Comparison of ENCODE assay signal across 1 fruit fly cellular context in the genomic region with DNA sequence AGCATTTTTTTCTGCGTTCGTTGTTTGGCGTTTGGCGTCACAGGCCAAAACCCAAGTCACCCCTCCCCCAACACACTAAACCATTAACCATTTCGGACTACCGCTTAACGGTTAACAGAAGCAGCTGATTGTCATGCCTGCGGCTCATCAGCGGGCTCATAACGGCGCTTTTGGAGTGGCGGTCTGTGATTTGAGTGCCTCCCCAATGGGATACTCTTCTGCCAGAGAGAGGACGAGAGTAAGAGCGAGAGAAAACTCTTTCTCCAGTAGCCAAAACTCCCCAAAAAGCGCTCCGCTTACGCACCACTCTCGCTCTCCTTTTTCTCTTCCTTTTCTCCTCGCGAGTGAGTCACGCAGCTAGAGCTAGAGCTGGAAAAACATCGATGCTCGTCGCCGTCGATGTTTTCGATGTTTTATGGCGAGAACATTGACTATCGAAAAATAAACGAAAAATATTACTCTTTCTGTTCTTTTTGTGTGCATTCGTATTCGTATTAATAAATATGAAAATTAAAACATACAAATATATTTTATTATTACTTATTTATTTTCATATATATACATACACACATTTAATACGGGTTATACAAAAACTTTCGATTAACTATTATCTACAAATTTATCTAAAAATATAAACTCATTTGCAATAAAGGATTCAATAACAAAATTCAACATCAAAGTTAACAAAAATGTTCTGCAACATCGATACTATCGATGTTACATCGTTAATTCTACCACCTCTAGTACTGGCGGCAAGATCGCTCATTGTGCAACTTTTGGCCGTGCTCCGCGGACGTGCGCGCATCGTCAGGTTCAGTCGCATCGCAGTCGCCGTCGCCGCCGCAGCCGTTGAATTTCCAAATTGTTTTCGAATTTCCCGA.
A peak's percentile ranks its signal among the peaks of the same experiment; 100 is the strongest.
TF ChIP-seq lines count a peak whose summit lies in the region.

Grip (plus strand) TSS at position 763 of the 881 bp plus-strand sequence.

TF ChIP-seq in whole organism, embryonic, 481 proteins besides CTCF, POLR2A, EP300 and RAD21 (continued from another document):
- TF ChIP-seq Hr3 (GFP tag; optimal IDR thresholded peaks at IDR 0.05; lab: Kevin White, UChicago) = peak; percentile 47
- TF ChIP-seq vvl (GFP tag; IDR thresholded peaks at IDR 0.05; lab: Robert Waterston, UW) = no peak; the same call in 1 of the 2 replicates
- TF ChIP-seq HLH54F (GFP tag; optimal IDR thresholded peaks at IDR 0.05; lab: Kevin White, UChicago) = no peak
- no peak for TF ChIP-seq pfk (GFP tag; optimal IDR thresholded peaks at IDR 0.05; lab: Kevin White, UChicago)
- TF ChIP-seq CG9437 (GFP tag; optimal IDR thresholded peaks at IDR 0.05; lab: Kevin White, UChicago) = peak; percentile 28
- TF ChIP-seq CG32767 (GFP tag; IDR thresholded peaks at IDR 0.05; lab: Robert Waterston, UW) = no peak
- TF ChIP-seq Bgb (GFP tag; IDR thresholded peaks at IDR 0.05; lab: Robert Waterston, UW; ENCODE audit: partially characterized antibody) = 0 out of 2 replicates have a peak, but pooled peaks have one; percentile 23
- TF ChIP-seq CG10565 (GFP tag; optimal IDR thresholded peaks at IDR 0.05; lab: Kevin White, UChicago) = no peak
- TF ChIP-seq lilli (GFP tag; optimal IDR thresholded peaks at IDR 0.05; lab: Kevin White, UChicago) = no peak
- TF ChIP-seq Hey (tag; optimal IDR thresholded peaks at IDR 0.05; lab: Kevin White, UChicago) = no peak
- TF ChIP-seq chif (GFP tag; optimal IDR thresholded peaks at IDR 0.05; lab: Kevin White, UChicago) = no peak
- no peak for TF ChIP-seq CG7271 (tag; optimal IDR thresholded peaks at IDR 0.05; lab: Kevin White, UChicago)
- TF ChIP-seq CG8388 (GFP tag; optimal IDR thresholded peaks at IDR 0.05; lab: Kevin White, UChicago) = peak; percentile 30
- no peak for TF ChIP-seq CG6854 (GFP tag; optimal IDR thresholded peaks at IDR 0.05; lab: Kevin White, UChicago)
- TF ChIP-seq CG8359 (GFP tag; optimal IDR thresholded peaks at IDR 0.05; lab: Kevin White, UChicago; ENCODE audit: borderline replicate concordance) = no peak
- peak; percentile 1 for TF ChIP-seq Abd-B (GFP tag; optimal IDR thresholded peaks at IDR 0.05; lab: Kevin White, UChicago)
- TF ChIP-seq CG6813 (GFP tag; optimal IDR thresholded peaks at IDR 0.05; lab: Kevin White, UChicago) = no peak
- TF ChIP-seq Six4 (GFP tag; optimal IDR thresholded peaks at IDR 0.05; lab: Kevin White, UChicago) = no peak
- TF ChIP-seq CG11695 (GFP tag; IDR thresholded peaks at IDR 0.05; lab: Robert Waterston, UW) = no peak
- TF ChIP-seq pum (GFP tag; optimal IDR thresholded peaks at IDR 0.05; lab: Kevin White, UChicago) = no peak
- peak; percentile 7 for TF ChIP-seq gcm (GFP tag; optimal IDR thresholded peaks at IDR 0.05; lab: Kevin White, UChicago)
- TF ChIP-seq CG12391 (tag; optimal IDR thresholded peaks at IDR 0.05; lab: Kevin White, UChicago) = peak; percentile 72
- peak; percentile 53 for TF ChIP-seq CG10979 (tag; optimal IDR thresholded peaks at IDR 0.05; lab: Kevin White, UChicago)
- no peak for TF ChIP-seq fd102C (GFP tag; optimal IDR thresholded peaks at IDR 0.05; lab: Kevin White, UChicago)
- no peak for TF ChIP-seq Hmr (GFP tag; optimal IDR thresholded peaks at IDR 0.05; lab: Kevin White, UChicago)
- no peak for TF ChIP-seq Atf6 (GFP tag; IDR thresholded peaks at IDR 0.05; lab: Robert Waterston, UW)
- no peak for TF ChIP-seq Aef1 (GFP tag; IDR thresholded peaks at IDR 0.05; lab: Robert Waterston, UW)
- TF ChIP-seq Xrp1 (GFP tag; IDR thresholded peaks at IDR 0.05; lab: Robert Waterston, UW) = peak; percentile 30; the same call in 1 of the 2 replicates
- TF ChIP-seq Dbx (GFP tag; IDR thresholded peaks at IDR 0.05; lab: Robert Waterston, UW) = no peak
- no peak for TF ChIP-seq unpg (GFP tag; optimal IDR thresholded peaks at IDR 0.05; lab: Kevin White, UChicago)
- TF ChIP-seq CG10654 (GFP tag; optimal IDR thresholded peaks at IDR 0.05; lab: Kevin White, UChicago) = peak; percentile 29
- TF ChIP-seq scrt (GFP tag; optimal IDR thresholded peaks at IDR 0.05; lab: Kevin White, UChicago) = no peak
- no peak; the same call in 1 of the 2 replicates for TF ChIP-seq ttk (GFP tag; IDR thresholded peaks at IDR 0.05; lab: Robert Waterston, UW)
- no peak for TF ChIP-seq Fer3 (tag; optimal IDR thresholded peaks at IDR 0.05; lab: Kevin White, UChicago)
- peak; percentile 62 for TF ChIP-seq Jarid2 (GFP tag; optimal IDR thresholded peaks at IDR 0.05; lab: Kevin White, UChicago)
- no peak for TF ChIP-seq insv (GFP tag; optimal IDR thresholded peaks at IDR 0.05; lab: Kevin White, UChicago)
- TF ChIP-seq p53 (GFP tag; optimal IDR thresholded peaks at IDR 0.05; lab: Kevin White, UChicago) = no peak
- no peak for TF ChIP-seq dm (GFP tag; optimal IDR thresholded peaks at IDR 0.05; lab: Kevin White, UChicago)
- no peak for TF ChIP-seq tup (GFP tag; optimal IDR thresholded peaks at IDR 0.05; lab: Kevin White, UChicago)
- no peak for TF ChIP-seq Bteb2 (GFP tag; optimal IDR thresholded peaks at IDR 0.05; lab: Kevin White, UChicago)
- TF ChIP-seq CG3838 (GFP tag; optimal IDR thresholded peaks at IDR 0.05; lab: Kevin White, UChicago) = no peak
- TF ChIP-seq CG17359 (tag; optimal IDR thresholded peaks at IDR 0.05; lab: Kevin White, UChicago) = peak; percentile 16
- 0 out of 2 replicates have a peak, but pooled peaks have one; percentile 8 for TF ChIP-seq esg (GFP tag; conservative IDR thresholded peaks at IDR 0.05; lab: Robert Waterston, UW)
- TF ChIP-seq unc-4 (GFP tag; IDR thresholded peaks at IDR 0.05; lab: Robert Waterston, UW; ENCODE audit: partially characterized antibody) = peak; percentile 55; the same call in 1 of the 2 replicates
- no peak for TF ChIP-seq CG14965 (GFP tag; optimal IDR thresholded peaks at IDR 0.05; lab: Kevin White, UChicago; ENCODE audit: borderline replicate concordance)
- no peak for TF ChIP-seq bowl (GFP tag; IDR thresholded peaks at IDR 0.05; lab: Robert Waterston, UW)
- no peak for TF ChIP-seq nerfin-2 (GFP tag; IDR thresholded peaks at IDR 0.05; lab: Robert Waterston, UW; ENCODE audit: partially characterized antibody)
- TF ChIP-seq Deaf1 (tag; optimal IDR thresholded peaks at IDR 0.05; lab: Kevin White, UChicago) = no peak
- TF ChIP-seq hth (optimal IDR thresholded peaks at IDR 0.05; lab: Kevin White, UChicago) = no peak
- no peak for TF ChIP-seq Lpt (GFP tag; optimal IDR thresholded peaks at IDR 0.05; lab: Kevin White, UChicago)
- TF ChIP-seq Myb (GFP tag; optimal IDR thresholded peaks at IDR 0.05; lab: Kevin White, UChicago) = no peak
- TF ChIP-seq ato (GFP tag; IDR thresholded peaks at IDR 0.05; lab: Robert Waterston, UW; ENCODE audit: partially characterized antibody) = no peak
- TF ChIP-seq CG6175 (GFP tag; IDR thresholded peaks at IDR 0.05; lab: Robert Waterston, UW) = no peak
- TF ChIP-seq Trl (optimal IDR thresholded peaks at IDR 0.05; lab: Kevin White, UChicago) = peak; percentile 58 to 84
- TF ChIP-seq Trl (GFP tag; optimal IDR thresholded peaks at IDR 0.05; lab: Kevin White, UChicago) = no peak
- TF ChIP-seq Nf-YC (tag; optimal IDR thresholded peaks at IDR 0.05; lab: Kevin White, UChicago) = peak; percentile 12
- TF ChIP-seq slp2 (GFP tag; optimal IDR thresholded peaks at IDR 0.05; lab: Kevin White, UChicago) = no peak
- no peak for TF ChIP-seq aop (GFP tag; IDR thresholded peaks at IDR 0.05; lab: Robert Waterston, UW)
- no peak for TF ChIP-seq CG10321 (GFP tag; IDR thresholded peaks at IDR 0.05; lab: Robert Waterston, UW)
- 0 out of 2 replicates have a peak, but pooled peaks have one; percentile 34 for TF ChIP-seq seq (GFP tag; IDR thresholded peaks at IDR 0.05; lab: Robert Waterston, UW)
- TF ChIP-seq sna (GFP tag; IDR thresholded peaks at IDR 0.05; lab: Robert Waterston, UW; ENCODE audit: partially characterized antibody) = no peak; the same call in 1 of the 2 replicates
- TF ChIP-seq eyg (GFP tag; optimal IDR thresholded peaks at IDR 0.05; lab: Kevin White, UChicago) = no peak
- no peak for TF ChIP-seq btn (GFP tag; optimal IDR thresholded peaks at IDR 0.05; lab: Kevin White, UChicago)
- TF ChIP-seq Pdp1 (GFP tag; optimal IDR thresholded peaks at IDR 0.05; lab: Kevin White, UChicago) = peak in 1 of 2 experiments; percentile 84
- TF ChIP-seq hkb (optimal IDR thresholded peaks at IDR 0.05; lab: Kevin White, UChicago) = no peak
- no peak for TF ChIP-seq hkb (GFP tag; IDR thresholded peaks at IDR 0.05; lab: Robert Waterston, UW)
- TF ChIP-seq zfh1 (GFP tag; IDR thresholded peaks at IDR 0.05; lab: Robert Waterston, UW) = peak; percentile 9; the same call in 1 of the 3 replicates
- no peak for TF ChIP-seq pzg (GFP tag; optimal IDR thresholded peaks at IDR 0.05; lab: Kevin White, UChicago)
- no peak for TF ChIP-seq peb (GFP tag; IDR thresholded peaks at IDR 0.05; lab: Robert Waterston, UW)
- TF ChIP-seq CG14710 (tag; optimal IDR thresholded peaks at IDR 0.05; lab: Kevin White, UChicago) = peak; percentile 71
- peak; percentile 55 for TF ChIP-seq amos (GFP tag; IDR thresholded peaks at IDR 0.05; lab: Robert Waterston, UW; ENCODE audit: partially characterized antibody)
- peak; percentile 5 for TF ChIP-seq tio (GFP tag; optimal IDR thresholded peaks at IDR 0.05; lab: Kevin White, UChicago)
- no peak for TF ChIP-seq Elba2 (GFP tag; optimal IDR thresholded peaks at IDR 0.05; lab: Kevin White, UChicago)
- no peak for TF ChIP-seq Antp (GFP tag; optimal IDR thresholded peaks at IDR 0.05; lab: Kevin White, UChicago)
- no peak for TF ChIP-seq da (GFP tag; optimal IDR thresholded peaks at IDR 0.05; lab: Kevin White, UChicago)
- TF ChIP-seq chm (GFP tag; IDR thresholded peaks at IDR 0.05; lab: Robert Waterston, UW) = no peak; the same call in 1 of the 2 replicates
- TF ChIP-seq Ptx1 (GFP tag; IDR thresholded peaks at IDR 0.05; lab: Robert Waterston, UW) = peak; percentile 33; the same call in 1 of the 2 replicates
- TF ChIP-seq ara (GFP tag; IDR thresholded peaks at IDR 0.05; lab: Robert Waterston, UW) = no peak
- TF ChIP-seq Bdp1 (GFP tag; optimal IDR thresholded peaks at IDR 0.05; lab: Kevin White, UChicago) = no peak
- TF ChIP-seq oc (tag; optimal IDR thresholded peaks at IDR 0.05; lab: Kevin White, UChicago) = no peak
- no peak for TF ChIP-seq CG4328 (GFP tag; optimal IDR thresholded peaks at IDR 0.05; lab: Kevin White, UChicago)
- no peak for TF ChIP-seq MTF-1 (GFP tag; optimal IDR thresholded peaks at IDR 0.05; lab: Kevin White, UChicago; ENCODE audit: borderline replicate concordance)
- no peak for TF ChIP-seq CG11398 (GFP tag; optimal IDR thresholded peaks at IDR 0.05; lab: Kevin White, UChicago)
- TF ChIP-seq CG12299 (tag; optimal IDR thresholded peaks at IDR 0.05; lab: Kevin White, UChicago) = peak; percentile 7
- no peak for TF ChIP-seq B-H1 (GFP tag; IDR thresholded peaks at IDR 0.05; lab: Robert Waterston, UW)
- no peak for TF ChIP-seq pan (optimal IDR thresholded peaks at IDR 0.05; lab: Kevin White, UChicago)
- peak in 1 of 2 experiments; percentile 38 for TF ChIP-seq pan (GFP tag; optimal IDR thresholded peaks at IDR 0.05 in 1 of 2, IDR thresholded peaks at IDR 0.05 in 1 of 2)
- TF ChIP-seq CG7963 (GFP tag; IDR thresholded peaks at IDR 0.05; lab: Robert Waterston, UW; ENCODE audit: partially characterized antibody) = 0 out of 3 replicates have a peak, but pooled peaks have one; percentile 30
- TF ChIP-seq knrl (GFP tag; IDR thresholded peaks at IDR 0.05; lab: Robert Waterston, UW; ENCODE audit: partially characterized antibody) = peak; percentile 68; the same call in 2 of the 3 replicates
- TF ChIP-seq Mes4 (GFP tag; optimal IDR thresholded peaks at IDR 0.05; lab: Kevin White, UChicago) = no peak
- TF ChIP-seq Dad (GFP tag; optimal IDR thresholded peaks at IDR 0.05; lab: Kevin White, UChicago) = no peak
- TF ChIP-seq NC2α (GFP tag; optimal IDR thresholded peaks at IDR 0.05; lab: Kevin White, UChicago) = no peak
- TF ChIP-seq Rx (GFP tag; IDR thresholded peaks at IDR 0.05; lab: Robert Waterston, UW) = no peak
- 0 out of 2 replicates have a peak, but pooled peaks have one; percentile 13 for TF ChIP-seq CG9215 (GFP tag; IDR thresholded peaks at IDR 0.05; lab: Robert Waterston, UW)
- TF ChIP-seq Lhr (GFP tag; optimal IDR thresholded peaks at IDR 0.05; lab: Kevin White, UChicago) = no peak
- TF ChIP-seq gsb-n (tag; optimal IDR thresholded peaks at IDR 0.05; lab: Kevin White, UChicago) = peak; percentile 18
- TF ChIP-seq Nf-YB (GFP tag; optimal IDR thresholded peaks at IDR 0.05; lab: Kevin White, UChicago) = peak; percentile 28
- TF ChIP-seq Hr39 (optimal IDR thresholded peaks at IDR 0.05; lab: Kevin White, UChicago) = no peak
- no peak for TF ChIP-seq D19B (GFP tag; optimal IDR thresholded peaks at IDR 0.05; lab: Kevin White, UChicago)
- peak; percentile 69 for TF ChIP-seq yki (optimal IDR thresholded peaks at IDR 0.05; lab: Kevin White, UChicago)
- TF ChIP-seq CG16863 (GFP tag; optimal IDR thresholded peaks at IDR 0.05; lab: Kevin White, UChicago) = no peak
- peak; percentile 30 for TF ChIP-seq CG12942 (GFP tag; optimal IDR thresholded peaks at IDR 0.05; lab: Kevin White, UChicago)
